Fruit fly (Drosophila melanogaster) Kc167 (cell line): ENCODE data around the gene CG7408.

Experiments used
- Myc ChIP-seq: fragments of >200 bp; optimal IDR thresholded peaks from 2 replicates; lab custom pipeline; 2017; ENCODE audit warnings: missing external identifiers
- psq ChIP-seq: fragments of >200 bp; optimal IDR thresholded peaks from 2 replicates; lab custom pipeline; 2017; ENCODE audit warnings: missing external identifiers

dm6 chr3L:17925180-17925753 is 46.4 kb downstream of the CG7408 start:
- TF ChIP-seq Myc (no peak), psq (no peak)
